Worm (Caenorhabditis elegans) whole organism, young adult: Measurements from ENCODE around the gene btb-16.

Experiments
- F39B2.1 ChIP-seq: fragments of 200-800 bp; sonication (Bioruptor generic); IDR thresholded peaks from 2 replicates; pipeline ENCODE4 v1.3.6; 2022; ENCODE audit warnings: missing genetic modification reagents, missing genetic modification characterization, missing compliant biosample characterization
- F52B5.7 ChIP-seq: sonication (generic microtip); optimal IDR thresholded peaks from 2 replicates; lab custom pipeline; 2016; ENCODE audit warnings: mild to moderate bottlenecking, missing genetic modification characterization, missing compliant biosample characterization
- K11D2.4 ChIP-seq: fragments of 200-800 bp; sonication (Bioruptor generic); IDR thresholded peaks from 2 replicates; pipeline ENCODE4 v1.3.6; 2022; ENCODE audit warnings: missing genetic modification reagents, missing genetic modification characterization, missing compliant biosample characterization
- ceh-91 ChIP-seq: fragments of 200-800 bp; sonication (Bioruptor generic); IDR thresholded peaks from 2 replicates; pipeline ENCODE4 v1.3.6; 2022; ENCODE audit warnings: missing genetic modification reagents, missing genetic modification characterization, missing compliant biosample characterization
- rcor-1 ChIP-seq: fragments of 200-800 bp; sonication (Bioruptor generic); IDR thresholded peaks from 2 replicates; pipeline ENCODE4 v1.3.6; 2022; ENCODE audit warnings: missing genetic modification reagents, missing genetic modification characterization, missing compliant biosample characterization

- no peak for TF ChIP-seq rcor-1
- no peak for TF ChIP-seq ceh-91 (GFP tag; lab: Robert Waterston, UW)
- no peak for TF ChIP-seq F39B2.1 (GFP tag; lab: Robert Waterston, UW)
- TF ChIP-seq F52B5.7 (tag; lab: Kevin White, UChicago) = no peak
- no peak for TF ChIP-seq K11D2.4 (GFP tag; lab: Robert Waterston, UW)
Observed at ce11 chrII:3247556-3247955, 49.1 kb upstream of the btb-16 start.
